Fruit fly (Drosophila melanogaster): ENCODE results near the gene Stat92E.

dm6 chr3R:20576789-20577188 is 24.7 kb upstream of the Stat92E start, which contains the start of the genes TFAM and CG5412:
- TF ChIP-seq cnc (optimal IDR thresholded peaks at IDR 0.05) (no peak), Mnt (GFP tag; optimal IDR thresholded peaks at IDR 0.05) (peak; percentile 40), CG33017 (tag; optimal IDR thresholded peaks at IDR 0.05) (no peak)
